Worm (Caenorhabditis elegans) whole organism, L4 larva: ENCODE measurements around the gene nhr-253.

Source experiments
- R02D3.7 ChIP-seq: fragments of 150-350 bp; sonication (generic microtip); optimal IDR thresholded peaks from 3 replicates; lab custom pipeline; 2014; ENCODE audit warnings: missing biosample characterization, missing genetic modification characterization
- ceh-20 ChIP-seq: fragments of 200-800 bp; sonication (Bioruptor generic); IDR thresholded peaks from 2 replicates; pipeline ENCODE4 v1.3.6; 2022; ENCODE audit warnings: missing genetic modification reagents, missing genetic modification characterization, missing compliant biosample characterization
- ceh-44 ChIP-seq: fragments of 200-800 bp; sonication (Bioruptor generic); IDR thresholded peaks from 2 replicates; pipeline ENCODE4 v1.3.6; 2022; ENCODE audit warnings: missing genetic modification reagents, missing genetic modification characterization, missing compliant biosample characterization
- cey-2 ChIP-seq: sonication (generic microtip); optimal IDR thresholded peaks from 3 replicates; lab custom pipeline; 2017; ENCODE audit warnings: missing genetic modification characterization, mild to moderate bottlenecking, missing compliant biosample characterization, antibody characterized with exemption, borderline replicate concordance; ENCODE audit not compliant: insufficient read depth
- duxl-1 ChIP-seq: sonication (generic microtip); optimal IDR thresholded peaks from 2 replicates; lab custom pipeline; 2016; ENCODE audit warnings: mild to moderate bottlenecking, missing genetic modification characterization, moderate library complexity, missing compliant biosample characterization; ENCODE audit not compliant: poor library complexity
- egl-27 ChIP-seq: sonication (generic microtip); optimal IDR thresholded peaks from 3 replicates; lab custom pipeline; 2017; ENCODE audit warnings: missing biosample characterization, missing genetic modification reagents, missing genetic modification characterization
- fkh-10 ChIP-seq: fragments of 150-350 bp; optimal IDR thresholded peaks from 2 replicates; lab custom pipeline; 2014; ENCODE audit warnings: missing biosample characterization, missing genetic modification reagents, missing genetic modification characterization
- nhr-25 ChIP-seq: sonication (generic microtip); optimal IDR thresholded peaks from 2 replicates; lab custom pipeline; 2017; ENCODE audit warnings: missing genetic modification characterization, mild to moderate bottlenecking, missing compliant biosample characterization, antibody characterized with exemption, moderate library complexity, borderline replicate concordance; ENCODE audit not compliant: insufficient read depth
- skn-1 ChIP-seq: fragments of 150-350 bp; optimal IDR thresholded peaks from 2 replicates; lab custom pipeline; 2014; ENCODE audit warnings: missing biosample characterization, missing genetic modification characterization
- tag-97 ChIP-seq: fragments of 200-800 bp; sonication (Bioruptor generic); IDR thresholded peaks from 2 replicates; pipeline ENCODE4 v1.3.6; 2022; ENCODE audit warnings: missing genetic modification characterization, missing compliant biosample characterization
- zip-11 ChIP-seq: fragments of 200-800 bp; sonication (Bioruptor generic); IDR thresholded peaks from 2 replicates; pipeline ENCODE4 v1.3.6; 2022; ENCODE audit warnings: missing genetic modification characterization, missing compliant biosample characterization

DNA sequence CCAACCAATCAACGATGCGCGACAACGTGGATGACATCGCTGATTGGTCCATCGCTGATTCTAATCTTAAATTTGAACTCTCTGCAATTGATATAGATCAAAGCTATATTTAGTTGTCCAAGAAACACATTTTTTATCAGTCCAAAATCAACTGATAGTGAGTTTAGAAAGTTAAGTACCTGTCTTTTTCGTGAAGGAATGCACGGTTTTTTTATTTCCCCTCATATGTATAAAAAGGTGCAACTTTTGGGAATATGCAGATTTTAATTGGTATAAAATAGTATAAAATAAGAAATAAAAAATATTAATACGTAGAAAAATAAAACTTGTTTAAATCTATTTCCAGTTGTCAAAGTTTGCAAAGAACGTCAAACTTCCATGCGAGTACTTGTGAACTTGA, 22.0 kb downstream of the nhr-253 start, which contains the start of gene Y39D8A.1:
- TF ChIP-seq zip-11 (GFP tag; lab: Robert Waterston, UW), result no peak
- TF ChIP-seq ceh-20, result no peak
- TF ChIP-seq R02D3.7 (tag; lab: Kevin White, UChicago), result no peak
- no peak for TF ChIP-seq nhr-25 (tag; lab: Kevin White, UChicago)
- TF ChIP-seq cey-2 (tag; lab: Kevin White, UChicago), result no peak
- TF ChIP-seq ceh-44 (GFP tag; lab: Robert Waterston, UW), result no peak
- no peak for TF ChIP-seq tag-97 (GFP tag; lab: Robert Waterston, UW)
- TF ChIP-seq fkh-10 (GFP tag; lab: Kevin White, UChicago), result no peak
- no peak for TF ChIP-seq duxl-1
- no peak for TF ChIP-seq skn-1 (tag; lab: Kevin White, UChicago)
- TF ChIP-seq egl-27 (tag; lab: Kevin White, UChicago), result no peak
